Worm (Caenorhabditis elegans) whole organism, L4/young adult: ENCODE data around the gene lgc-50.

Source experiments
- dao-5 ChIP-seq: sonication (generic microtip); optimal IDR thresholded peaks from 2 replicates; lab custom pipeline; 2016; ENCODE audit warnings: missing genotype, missing genetic modification characterization, moderate library complexity, missing compliant biosample characterization
- him-1 ChIP-seq: sonication (generic microtip); optimal IDR thresholded peaks from 2 replicates; lab custom pipeline; 2016; ENCODE audit warnings: missing genotype, missing genetic modification reagents, missing genetic modification characterization, missing compliant biosample characterization

DNA sequence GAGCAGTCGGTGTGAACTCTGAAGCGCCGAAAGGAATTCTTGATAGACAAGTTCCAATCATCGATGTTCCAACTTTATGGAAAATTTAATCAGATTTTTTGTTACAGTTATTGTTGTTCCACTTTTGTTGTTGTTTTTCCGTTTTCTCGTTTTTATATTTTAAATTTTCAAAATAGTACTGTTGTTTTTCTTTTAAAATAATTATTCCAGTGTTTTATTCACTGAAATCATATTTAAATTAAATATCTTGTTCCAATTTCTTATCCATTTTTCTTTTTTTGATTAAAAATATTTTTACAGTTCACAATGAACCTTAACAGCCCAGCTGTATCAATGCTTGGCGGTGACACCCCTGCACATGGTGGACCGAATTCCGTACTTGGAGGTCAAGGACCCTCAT, 11.5 kb downstream of the lgc-50 start, which contains the start of gene tbp-1:
- no peak for TF ChIP-seq dao-5 (tag; lab: Kevin White, UChicago)
- no peak for TF ChIP-seq him-1 (tag; lab: Kevin White, UChicago)
